Worm (Caenorhabditis elegans) whole organism, L4 larva: ENCODE measurements around the gene nish-1.
A peak's percentile ranks its signal among the peaks of the same experiment; 100 is the strongest.

ENCODE experiments used
- D1046.2 ChIP-seq: fragments of 200-800 bp; sonication (Bioruptor generic); IDR thresholded peaks from 2 replicates; pipeline ENCODE4 v1.3.6; 2022; ENCODE audit warnings: missing genetic modification characterization, missing compliant biosample characterization
- F44E2.7 ChIP-seq: fragments of 200-800 bp; sonication (Bioruptor generic); IDR thresholded peaks from 2 replicates; pipeline ENCODE4 v2.1.2; 2022; ENCODE audit warnings: missing genetic modification characterization, missing compliant biosample characterization
- T20F7.1 ChIP-seq: fragments of 200-800 bp; sonication (Bioruptor generic); optimal IDR thresholded peaks from 2 replicates; lab custom pipeline; 2018; ENCODE audit warnings: mild to moderate bottlenecking, missing genetic modification characterization, missing compliant biosample characterization
- T26A8.4 ChIP-seq: fragments of 200-800 bp; sonication (Bioruptor generic); IDR thresholded peaks from 2 replicates; pipeline ENCODE4 v1.3.6; 2022; ENCODE audit warnings: missing genetic modification characterization, missing compliant biosample characterization
- Y105C5A.15 ChIP-seq: fragments of 200-800 bp; sonication (Bioruptor generic); IDR thresholded peaks from 2 replicates; pipeline ENCODE4 v1.3.6; 2022; ENCODE audit warnings: missing genetic modification characterization, missing compliant biosample characterization
- Y5F2A.4 ChIP-seq: fragments of 200-800 bp; sonication (Bioruptor generic); optimal IDR thresholded peaks from 2 replicates; lab custom pipeline; 2018; ENCODE audit warnings: mild to moderate bottlenecking, missing genetic modification characterization, missing compliant biosample characterization
- ZK546.5 ChIP-seq, 2 experiments: sonication (generic microtip); optimal IDR thresholded peaks; 2 replicates each; lab custom pipeline; 2017; ENCODE audit warnings: missing biosample characterization in 2 of 2, missing genetic modification characterization in 2 of 2
- aha-1 ChIP-seq: fragments of 150-350 bp; peaks from one replicate; lab custom pipeline; 2014; ENCODE audit warnings: missing biosample characterization, missing genetic modification characterization
- ama-1 ChIP-seq: fragments of 150-350 bp; optimal IDR thresholded peaks from 2 replicates; lab custom pipeline; 2014; ENCODE audit warnings: inconsistent platforms, mixed read lengths
- arid-1 ChIP-seq: fragments of 200-800 bp; sonication (Bioruptor generic); conservative IDR thresholded peaks from 2 replicates; pipeline ENCODE4 v1.3.6; 2022; ENCODE audit warnings: missing genetic modification reagents, missing genetic modification characterization, missing compliant biosample characterization
- ceh-20 ChIP-seq: fragments of 200-800 bp; sonication (Bioruptor generic); IDR thresholded peaks from 2 replicates; pipeline ENCODE4 v1.3.6; 2022; ENCODE audit warnings: missing genetic modification reagents, missing genetic modification characterization, missing compliant biosample characterization
- ceh-32 ChIP-seq: sonication (generic microtip); optimal IDR thresholded peaks from 2 replicates; lab custom pipeline; 2016; ENCODE audit warnings: mild to moderate bottlenecking, missing genetic modification characterization, missing compliant biosample characterization; ENCODE audit not compliant: poor library complexity
- ceh-44 ChIP-seq: fragments of 200-800 bp; sonication (Bioruptor generic); IDR thresholded peaks from 2 replicates; pipeline ENCODE4 v1.3.6; 2022; ENCODE audit warnings: missing genetic modification reagents, missing genetic modification characterization, missing compliant biosample characterization
- ceh-62 ChIP-seq: sonication (generic microtip); optimal IDR thresholded peaks from 2 replicates; lab custom pipeline; 2017; ENCODE audit warnings: missing biosample characterization, missing genetic modification characterization
- ces-1 ChIP-seq: fragments of 150-350 bp; sonication (generic microtip); optimal IDR thresholded peaks from 4 replicates; lab custom pipeline; 2014; ENCODE audit warnings: missing biosample characterization, missing genetic modification reagents, missing genetic modification characterization
- daf-12 ChIP-seq: fragments of 150-350 bp; optimal IDR thresholded peaks from 2 replicates; lab custom pipeline; 2014; ENCODE audit warnings: missing biosample characterization, missing genetic modification reagents, missing genetic modification characterization
- daf-19 ChIP-seq: fragments of 200-800 bp; sonication (Bioruptor generic); conservative IDR thresholded peaks from 2 replicates; pipeline ENCODE4 v1.3.6; 2022; ENCODE audit warnings: missing genetic modification characterization, missing compliant biosample characterization
- dmd-6 ChIP-seq: fragments of 200-800 bp; sonication (Bioruptor generic); IDR thresholded peaks from 2 replicates; pipeline ENCODE4 v1.3.6; 2022; ENCODE audit warnings: missing genetic modification reagents, missing genetic modification characterization, missing compliant biosample characterization
- dpl-1 ChIP-seq: fragments of 150-350 bp; optimal IDR thresholded peaks from 2 replicates; lab custom pipeline; 2014; ENCODE audit warnings: missing biosample characterization, missing genetic modification reagents, missing genetic modification characterization
- dve-1 ChIP-seq: sonication (generic microtip); optimal IDR thresholded peaks from 2 replicates; lab custom pipeline; 2017; ENCODE audit warnings: antibody characterized with exemption, mild to moderate bottlenecking, missing genetic modification characterization, missing compliant biosample characterization; ENCODE audit not compliant: insufficient read depth
- egl-43 ChIP-seq: fragments of 200-800 bp; sonication (Bioruptor generic); IDR thresholded peaks from 2 replicates; pipeline ENCODE4 v1.3.6; 2022; ENCODE audit warnings: missing genetic modification reagents, missing genetic modification characterization, missing compliant biosample characterization
- hmg-1.1 ChIP-seq: fragments of 200-800 bp; sonication (Bioruptor generic); IDR thresholded peaks from 2 replicates; pipeline ENCODE4 v1.3.6; 2022; ENCODE audit warnings: missing genetic modification reagents, missing genetic modification characterization, missing compliant biosample characterization
- lim-7 ChIP-seq: fragments of 200-800 bp; sonication (Bioruptor generic); IDR thresholded peaks from 2 replicates; pipeline ENCODE4 v1.3.6; 2022; ENCODE audit warnings: missing genetic modification characterization, missing compliant biosample characterization
- lin-29 ChIP-seq: fragments of 200-800 bp; sonication (Bioruptor generic); IDR thresholded peaks from 2 replicates; pipeline ENCODE4 v1.3.6; 2022; ENCODE audit warnings: missing genetic modification reagents, missing genetic modification characterization, missing compliant biosample characterization
- lin-38 ChIP-seq: fragments of 200-800 bp; sonication (Bioruptor generic); IDR thresholded peaks from 2 replicates; pipeline ENCODE4 v1.3.6; 2022; ENCODE audit warnings: missing genetic modification reagents, missing genetic modification characterization, missing compliant biosample characterization
- lin-39 ChIP-seq: fragments of 150-350 bp; optimal IDR thresholded peaks from 2 replicates; lab custom pipeline; 2014; ENCODE audit warnings: missing biosample characterization, missing genetic modification reagents, missing genetic modification characterization
- mdt-29 ChIP-seq: fragments of 200-800 bp; sonication (Bioruptor generic); IDR thresholded peaks from 2 replicates; pipeline ENCODE4 v1.3.6; 2022; ENCODE audit warnings: missing genetic modification reagents, missing genetic modification characterization, missing compliant biosample characterization
- mep-1 ChIP-seq: fragments of 150-350 bp; sonication (generic microtip); optimal IDR thresholded peaks from 3 replicates; lab custom pipeline; 2014; ENCODE audit warnings: missing biosample characterization, missing genetic modification characterization
- mxl-2 ChIP-seq: fragments of 200-800 bp; sonication (Bioruptor generic); conservative IDR thresholded peaks from 2 replicates; pipeline ENCODE4 v1.3.6; 2022; ENCODE audit warnings: missing genetic modification reagents, missing genetic modification characterization, missing compliant biosample characterization
- mxl-3 ChIP-seq: fragments of 200-800 bp; sonication (Bioruptor generic); optimal IDR thresholded peaks from 2 replicates; lab custom pipeline; 2018; ENCODE audit warnings: mild to moderate bottlenecking, missing genetic modification characterization, missing compliant biosample characterization
- nhr-10 ChIP-seq: fragments of 150-350 bp; optimal IDR thresholded peaks from 2 replicates; lab custom pipeline; 2014; ENCODE audit warnings: missing biosample characterization, missing genetic modification characterization
- nhr-102 ChIP-seq: sonication (generic microtip); optimal IDR thresholded peaks from 2 replicates; lab custom pipeline; 2016; ENCODE audit warnings: mild to moderate bottlenecking, missing genetic modification characterization, moderate library complexity, missing compliant biosample characterization
- nhr-25 ChIP-seq: sonication (generic microtip); optimal IDR thresholded peaks from 2 replicates; lab custom pipeline; 2017; ENCODE audit warnings: missing genetic modification characterization, mild to moderate bottlenecking, missing compliant biosample characterization, antibody characterized with exemption, moderate library complexity, borderline replicate concordance; ENCODE audit not compliant: insufficient read depth
- php-3 ChIP-seq: fragments of 200-800 bp; sonication (Bioruptor generic); IDR thresholded peaks from 2 replicates; pipeline ENCODE4 v1.3.6; 2022; ENCODE audit warnings: missing genetic modification reagents, missing genetic modification characterization, missing compliant biosample characterization
- pqm-1 ChIP-seq: sonication (generic microtip); optimal IDR thresholded peaks from 2 replicates; lab custom pipeline; 2017; ENCODE audit warnings: missing biosample characterization, missing genetic modification characterization
- rbr-2 ChIP-seq: sonication (generic microtip); optimal IDR thresholded peaks from 2 replicates; lab custom pipeline; 2016; ENCODE audit warnings: missing genotype, missing genetic modification characterization, missing compliant biosample characterization
- saeg-2 ChIP-seq: fragments of 200-800 bp; sonication (Bioruptor generic); IDR thresholded peaks from 2 replicates; pipeline ENCODE4 v1.3.6; 2022; ENCODE audit warnings: missing genetic modification reagents, missing genetic modification characterization, missing compliant biosample characterization
- snpc-4 ChIP-seq: fragments of 150-350 bp; optimal IDR thresholded peaks from 2 replicates; lab custom pipeline; 2014; ENCODE audit warnings: missing biosample characterization, missing genetic modification characterization
- tag-97 ChIP-seq: fragments of 200-800 bp; sonication (Bioruptor generic); IDR thresholded peaks from 2 replicates; pipeline ENCODE4 v1.3.6; 2022; ENCODE audit warnings: missing genetic modification characterization, missing compliant biosample characterization
- unc-62 ChIP-seq, 3 experiments: fragments of 150-350 bp in 1 of 3; sonication (generic microtip); optimal IDR thresholded peaks in 2 of 3; peaks in 1 of 3; 1 replicate in 1 of 3; 2 replicates in 2 of 3; lab custom pipeline; 2014 to 2017; ENCODE audit warnings: missing biosample characterization in 3 of 3, missing genetic modification characterization in 3 of 3, missing genetic modification reagents in 3 of 3, missing genotype in 1 of 3
- zfp-2 ChIP-seq: sonication (generic microtip); optimal IDR thresholded peaks from 2 replicates; lab custom pipeline; 2016; ENCODE audit warnings: mild to moderate bottlenecking, missing genetic modification characterization, missing compliant biosample characterization
- zfp-3 ChIP-seq: fragments of 200-800 bp; sonication (Bioruptor generic); conservative IDR thresholded peaks from 2 replicates; pipeline ENCODE4 v1.3.6; 2022; ENCODE audit warnings: missing genetic modification reagents, missing genetic modification characterization, missing compliant biosample characterization
- zip-11 ChIP-seq: fragments of 200-800 bp; sonication (Bioruptor generic); IDR thresholded peaks from 2 replicates; pipeline ENCODE4 v1.3.6; 2022; ENCODE audit warnings: missing genetic modification characterization, missing compliant biosample characterization
- zip-2 ChIP-seq: fragments of 150-350 bp; optimal IDR thresholded peaks from 2 replicates; lab custom pipeline; 2014; ENCODE audit warnings: missing biosample characterization, missing genetic modification characterization

The nish-1 gene

DNA sequence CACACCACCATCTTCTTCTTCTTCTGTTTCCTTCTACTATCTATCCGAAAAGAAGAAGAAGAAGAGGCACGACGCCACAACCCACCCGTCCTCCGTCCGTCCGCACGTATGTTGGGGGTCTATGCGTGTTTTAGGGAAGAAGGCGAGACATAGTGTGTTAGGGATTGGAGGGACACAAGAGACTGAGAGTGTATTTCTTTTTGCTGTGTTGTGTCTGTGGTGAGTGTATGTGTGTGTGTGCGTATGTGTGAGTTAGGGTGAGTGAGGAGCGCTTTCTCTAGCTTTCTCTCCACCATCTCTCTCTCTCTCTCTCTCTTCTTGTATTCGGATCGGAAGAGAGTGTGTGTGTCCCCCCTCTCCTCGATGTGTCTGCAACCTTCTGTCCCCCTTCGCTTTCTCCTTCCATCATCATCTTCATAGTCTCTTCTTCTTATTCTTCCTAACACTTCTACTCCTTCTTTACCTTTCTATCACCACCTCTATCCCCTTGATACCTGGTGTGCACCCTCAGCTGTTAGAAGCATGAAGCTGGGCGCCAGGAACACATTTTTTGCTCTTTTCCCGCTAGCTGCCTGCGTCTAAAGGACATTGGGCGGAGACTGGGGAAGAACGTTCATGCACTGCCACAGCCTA lies 42.3 kb upstream of the nish-1 start (continued):
- TF ChIP-seq T20F7.1 (GFP tag; lab: Kevin White, UChicago): peak; percentile 67
- peak; percentile 76; the same call in 1 of the 2 replicates for TF ChIP-seq ceh-20 (GFP tag; lab: Robert Waterston, UW)
- peak; percentile 66 for TF ChIP-seq mxl-3 (GFP tag; lab: Kevin White, UChicago)
- peak; percentile 47 for TF ChIP-seq nhr-102
- TF ChIP-seq ceh-44 (GFP tag; lab: Robert Waterston, UW): no peak
- no peak for TF ChIP-seq php-3 (GFP tag; lab: Robert Waterston, UW)
- TF ChIP-seq ceh-62 (tag; lab: Kevin White, UChicago): no peak
- TF ChIP-seq dve-1 (tag; lab: Kevin White, UChicago): peak; percentile 91
- TF ChIP-seq mep-1 (tag; lab: Kevin White, UChicago): peak; percentile 96
- TF ChIP-seq ZK546.5 (tag; optimal IDR thresholded peaks at IDR 0.05; lab: Kevin White, UChicago): no peak
- TF ChIP-seq, all 104 proteins: peak for 49

DNA sequence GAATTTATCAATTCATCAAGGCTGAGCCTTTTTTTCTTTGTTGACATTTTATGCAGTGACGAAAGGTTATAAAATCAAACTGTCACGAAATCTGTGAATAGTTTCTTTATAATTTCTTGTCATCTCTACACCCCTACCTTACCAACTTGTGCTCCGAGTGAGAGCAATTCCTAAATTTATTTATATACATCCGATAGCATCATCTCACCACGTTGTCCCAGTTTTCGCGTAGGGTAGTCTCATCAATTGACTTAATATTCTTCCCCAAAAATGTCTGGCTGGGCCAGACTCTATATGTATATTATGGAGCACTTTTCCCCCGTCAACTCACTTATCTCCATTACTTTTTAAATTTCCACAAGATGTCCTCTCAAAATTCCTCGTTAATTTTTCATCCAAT lies 38.7 kb upstream of the nish-1 start:
- TF ChIP-seq zip-2 (no peak), zfp-3 (0 out of 2 replicates have a peak, but pooled peaks have one; percentile 30), T26A8.4 (GFP tag; lab: Robert Waterston, UW) (0 out of 2 replicates have a peak, but pooled peaks have one; percentile 32), ama-1 (lab: Kevin White, UChicago) (peak; percentile 18), lin-29 (GFP tag; lab: Robert Waterston, UW) (no peak), nhr-102 (peak; percentile 8), egl-43 (GFP tag; lab: Robert Waterston, UW) (0 out of 2 replicates have a peak, but pooled peaks have one; percentile 23), daf-19 (GFP tag; lab: Robert Waterston, UW) (peak; percentile 55; the same call in 1 of the 2 replicates), rbr-2 (tag; lab: Kevin White, UChicago) (no peak)
- TF ChIP-seq, all 104 proteins: peak for 6

DNA sequence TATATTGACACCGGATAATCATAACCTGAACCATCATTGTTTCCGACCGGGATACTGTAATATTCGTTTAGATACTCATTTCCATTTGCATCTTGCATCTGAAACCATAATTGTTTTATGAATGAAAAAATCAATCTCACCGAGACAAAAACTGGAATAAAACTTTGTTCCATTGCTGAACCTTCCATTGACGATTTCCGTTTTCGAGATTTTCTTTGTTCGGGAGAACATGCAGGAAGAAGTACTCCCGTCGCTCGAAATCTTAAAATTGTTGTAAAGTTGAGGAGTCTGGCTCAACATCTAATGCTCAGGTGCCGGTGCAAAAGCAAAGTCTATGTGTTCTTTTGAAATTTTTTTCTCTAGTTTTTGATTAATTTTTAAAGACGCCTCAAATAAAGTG lies 38.1 kb upstream of the nish-1 start:
- TF ChIP-seq hmg-1.1 (GFP tag; lab: Robert Waterston, UW) (no peak; the same call in 1 of the 2 replicates), T26A8.4 (GFP tag; lab: Robert Waterston, UW) (peak; percentile 41; the same call in 1 of the 2 replicates), rbr-2 (tag; lab: Kevin White, UChicago) (no peak), D1046.2 (GFP tag; lab: Robert Waterston, UW) (no peak), aha-1 (tag; lab: Kevin White, UChicago) (no peak), dve-1 (tag; lab: Kevin White, UChicago) (no peak), tag-97 (GFP tag; lab: Robert Waterston, UW) (no peak), zip-11 (GFP tag; lab: Robert Waterston, UW) (no peak), ces-1 (GFP tag; lab: Kevin White, UChicago) (no peak), pqm-1 (tag; lab: Kevin White, UChicago) (no peak), mxl-2 (GFP tag; lab: Robert Waterston, UW) (no peak), dmd-6 (GFP tag; lab: Robert Waterston, UW) (peak; percentile 7; the same call in 1 of the 2 replicates), unc-62 (GFP tag; optimal IDR thresholded peaks at IDR 0.05 in 1 of 2; lab: Kevin White, UChicago) (no peak), unc-62 (tag; optimal IDR thresholded peaks at IDR 0.05; lab: Kevin White, UChicago) (no peak), snpc-4 (tag; lab: Kevin White, UChicago) (no peak), nhr-25 (tag; lab: Kevin White, UChicago) (no peak)

DNA sequence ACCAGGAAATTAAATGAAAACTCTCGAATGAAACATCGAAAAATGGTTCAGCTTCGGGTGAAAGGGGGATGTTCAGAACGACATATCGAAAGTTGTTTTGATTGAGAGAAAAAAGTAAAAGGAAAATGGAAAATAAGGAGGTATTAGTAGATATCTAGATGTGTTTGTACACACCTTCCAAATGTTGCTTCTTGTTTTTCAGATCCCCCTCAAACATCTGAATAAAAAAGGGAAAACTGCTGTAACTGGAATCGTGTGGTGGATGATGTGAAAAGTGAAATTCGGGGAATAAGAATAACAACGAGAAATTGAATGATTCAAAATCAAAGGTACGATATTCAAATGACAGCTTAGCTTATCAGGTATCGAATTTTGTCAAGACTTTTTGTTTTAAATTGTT lies 36.1 kb upstream of the nish-1 start, which contains the start of gene npax-3:
Gene npax-3 (minus strand): TSS at position 101 of the 400 bp plus-strand sequence.
- TF ChIP-seq F44E2.7 (GFP tag; lab: Robert Waterston, UW): no peak
- no peak for TF ChIP-seq Y105C5A.15
- TF ChIP-seq aha-1 (tag; lab: Kevin White, UChicago): no peak
- no peak for TF ChIP-seq Y5F2A.4 (GFP tag; lab: Kevin White, UChicago)
- TF ChIP-seq arid-1 (GFP tag; lab: Robert Waterston, UW): no peak
- no peak for TF ChIP-seq daf-12
- no peak for TF ChIP-seq ceh-32 (tag; lab: Kevin White, UChicago)
- no peak for TF ChIP-seq nhr-10
- TF ChIP-seq dpl-1 (GFP tag; lab: Kevin White, UChicago): no peak
- no peak for TF ChIP-seq lin-38 (GFP tag; lab: Robert Waterston, UW)
- TF ChIP-seq zfp-2 (tag; lab: Kevin White, UChicago): no peak
- no peak for TF ChIP-seq lim-7 (GFP tag; lab: Robert Waterston, UW)
- TF ChIP-seq lin-39 (tag; lab: Kevin White, UChicago): no peak
- no peak for TF ChIP-seq mdt-29 (GFP tag; lab: Robert Waterston, UW)
- no peak for TF ChIP-seq rbr-2 (tag; lab: Kevin White, UChicago)
- no peak for TF ChIP-seq saeg-2 (GFP tag; lab: Robert Waterston, UW)
